Fruit fly (Drosophila melanogaster) S2 (cell line): ENCODE data around the gene sls.

ENCODE experiments used
- CG8478 ChIP-seq: fragments of >200 bp; optimal IDR thresholded peaks from 2 replicates; lab custom pipeline; 2018
- CTCF ChIP-seq, 2 experiments: fragments of >200 bp; optimal IDR thresholded peaks; 2 replicates each; lab custom pipeline; 2018

sls gene

DNA sequence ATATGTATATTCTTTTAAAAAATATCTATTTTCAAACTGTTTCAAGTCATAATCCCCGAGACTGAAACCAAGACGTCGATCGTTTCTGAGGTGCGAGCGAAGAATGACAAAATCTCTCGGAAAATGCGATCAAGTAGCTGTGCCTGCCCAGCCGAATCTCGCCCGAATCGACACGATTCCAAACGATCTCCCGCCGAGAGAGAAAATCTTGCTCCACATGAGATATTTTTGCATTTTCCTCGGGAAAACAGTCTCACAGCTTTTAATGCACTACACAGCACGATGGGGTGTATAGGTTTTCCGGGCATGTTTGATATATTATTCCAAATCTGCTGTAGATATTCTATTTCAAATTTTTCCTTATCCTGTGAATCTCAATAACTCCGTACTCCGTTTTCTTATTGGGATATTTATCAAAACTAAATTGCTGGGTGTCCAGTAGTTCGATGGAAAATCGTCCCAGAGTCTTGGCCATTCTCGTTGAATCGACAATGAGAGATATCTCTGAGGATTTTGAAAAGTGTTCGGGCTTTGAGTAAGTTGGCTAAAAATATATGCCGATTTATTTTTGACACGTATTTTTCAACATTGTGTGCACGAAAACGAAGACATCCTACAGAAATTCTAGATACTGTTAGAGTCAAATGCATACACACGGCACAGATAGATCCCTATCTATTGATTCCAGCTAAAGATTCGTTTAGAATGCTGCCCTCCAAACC, at the start of gene sls:
TSS of gene sls (minus strand) at position 88 of the 722 bp plus-strand sequence.
- TF ChIP-seq CTCF (optimal IDR thresholded peaks at IDR 0.05; lab: Kevin White, UChicago) = no peak
- TF ChIP-seq CG8478 = no peak

DNA sequence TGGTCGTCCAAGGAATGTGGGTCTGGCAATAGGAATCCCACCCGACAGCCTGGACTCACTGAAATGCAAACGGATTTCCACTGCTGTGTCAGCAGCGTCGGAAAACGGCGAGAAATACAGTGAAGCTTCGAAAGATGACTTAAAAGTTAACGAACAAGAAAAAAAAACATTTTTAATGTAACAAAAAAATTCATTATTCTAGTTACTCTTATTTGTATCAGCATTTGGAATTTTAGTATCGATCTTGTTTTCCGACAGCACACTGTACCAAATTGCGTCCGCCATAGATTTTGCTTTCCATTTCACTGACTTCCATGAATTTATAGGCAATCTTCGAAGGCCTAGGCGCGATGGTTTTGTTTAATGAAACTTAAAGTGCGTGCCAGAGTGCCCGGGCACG, 49.4 kb upstream of the sls start:
- TF ChIP-seq CG8478 (no peak), CTCF (optimal IDR thresholded peaks at IDR 0.05; lab: Kevin White, UChicago) (no peak)

DNA sequence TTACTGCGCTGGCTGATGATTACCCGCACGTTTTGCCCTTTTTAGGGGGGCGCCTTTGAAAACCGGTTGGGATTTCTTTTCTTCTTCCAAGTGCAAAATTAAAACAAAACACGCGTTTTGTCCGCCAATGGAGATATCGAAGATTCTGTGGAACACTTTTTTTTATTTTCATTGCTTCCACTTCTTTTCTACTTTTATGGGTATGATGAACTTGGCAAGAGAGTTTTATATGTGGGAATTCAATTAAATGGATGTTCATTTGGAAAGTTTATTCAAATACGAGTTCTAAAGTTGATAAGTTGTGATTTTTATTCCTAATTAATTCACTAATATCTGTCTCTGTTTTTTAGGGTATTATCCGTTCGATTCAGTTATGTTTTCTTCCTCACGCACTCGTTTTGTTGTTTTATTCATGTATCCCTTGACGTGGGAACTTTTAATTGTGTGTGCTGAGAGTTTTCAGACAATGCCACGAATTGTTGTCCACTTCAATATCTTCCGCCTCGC, 48.7 kb upstream of the sls start:
- no peak for TF ChIP-seq CG8478
- no peak for TF ChIP-seq CTCF (optimal IDR thresholded peaks at IDR 0.05; lab: Kevin White, UChicago)

DNA sequence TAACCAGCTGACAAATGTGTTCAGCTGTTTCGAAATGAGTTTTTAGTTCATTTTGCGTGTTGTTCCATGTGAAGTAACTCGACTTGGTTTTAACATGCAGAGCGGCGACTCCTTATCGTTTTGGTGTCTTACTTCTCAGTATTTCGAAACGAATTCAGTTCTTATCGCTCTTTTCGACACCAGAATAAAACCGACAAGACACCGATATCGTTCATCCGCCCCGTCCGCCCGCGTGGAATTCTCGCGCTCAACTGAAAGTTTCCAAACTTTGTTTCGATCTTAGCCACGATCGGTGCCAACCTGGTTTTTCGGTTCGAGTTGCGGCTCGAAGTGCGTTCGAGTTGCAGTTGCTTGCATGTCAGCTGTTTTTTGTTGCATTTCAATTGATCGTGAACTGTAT, 48.2 kb upstream of the sls start, which contains the start of gene CG15822:
TSS of gene CG15822 (minus strand) at position 256 of the 400 bp plus-strand sequence.
- no peak for TF ChIP-seq CG8478
- TF ChIP-seq CTCF (optimal IDR thresholded peaks at IDR 0.05; lab: Kevin White, UChicago) = no peak

- TF ChIP-seq CTCF (optimal IDR thresholded peaks at IDR 0.05; lab: Kevin White, UChicago) = no peak
- TF ChIP-seq CG8478 = no peak
Measured at dm6 chr3L:2162623-2163022, 47.2 kb upstream of the sls start.

DNA sequence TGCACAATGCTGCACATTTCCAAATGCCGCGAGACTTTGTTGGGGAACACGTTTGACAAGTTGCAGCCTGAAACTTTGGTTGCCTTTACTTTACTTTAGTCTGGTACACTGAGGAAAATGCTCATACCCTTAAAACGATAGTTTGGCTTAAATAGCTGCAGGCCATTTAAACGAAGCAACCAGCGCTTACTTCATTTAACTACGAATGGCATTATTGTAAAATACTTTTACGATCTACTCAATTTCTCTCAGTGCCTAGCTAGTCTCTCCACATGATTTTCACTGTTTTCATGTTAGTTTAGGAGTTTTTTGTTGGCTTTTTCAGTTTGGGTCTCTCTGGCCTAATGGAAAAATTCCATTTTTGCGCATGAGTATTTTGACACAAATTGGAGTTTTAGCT, 46.6 kb upstream of the sls start:
- TF ChIP-seq CG8478 = no peak
- no peak for TF ChIP-seq CTCF (optimal IDR thresholded peaks at IDR 0.05; lab: Kevin White, UChicago)

DNA sequence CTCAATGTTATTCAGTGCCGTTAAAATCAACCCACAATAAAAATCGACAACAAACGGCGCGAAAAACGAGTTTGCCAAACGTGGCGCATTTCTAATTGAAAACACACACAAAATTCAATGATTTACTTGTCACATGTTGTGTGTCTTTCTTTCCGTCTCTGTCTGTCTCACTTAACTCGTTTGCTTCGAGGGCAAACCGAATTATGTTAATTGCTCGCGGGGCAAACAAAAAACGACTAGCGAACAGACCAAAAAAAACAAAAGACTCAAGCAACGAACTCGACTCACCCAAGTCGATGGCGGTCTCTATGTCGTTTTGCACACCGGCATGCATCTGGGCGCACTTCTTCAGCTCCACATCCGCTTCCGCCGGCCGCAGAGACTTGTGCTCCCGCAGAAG, 44.4 kb upstream of the sls start:
- no peak for TF ChIP-seq CG8478

DNA sequence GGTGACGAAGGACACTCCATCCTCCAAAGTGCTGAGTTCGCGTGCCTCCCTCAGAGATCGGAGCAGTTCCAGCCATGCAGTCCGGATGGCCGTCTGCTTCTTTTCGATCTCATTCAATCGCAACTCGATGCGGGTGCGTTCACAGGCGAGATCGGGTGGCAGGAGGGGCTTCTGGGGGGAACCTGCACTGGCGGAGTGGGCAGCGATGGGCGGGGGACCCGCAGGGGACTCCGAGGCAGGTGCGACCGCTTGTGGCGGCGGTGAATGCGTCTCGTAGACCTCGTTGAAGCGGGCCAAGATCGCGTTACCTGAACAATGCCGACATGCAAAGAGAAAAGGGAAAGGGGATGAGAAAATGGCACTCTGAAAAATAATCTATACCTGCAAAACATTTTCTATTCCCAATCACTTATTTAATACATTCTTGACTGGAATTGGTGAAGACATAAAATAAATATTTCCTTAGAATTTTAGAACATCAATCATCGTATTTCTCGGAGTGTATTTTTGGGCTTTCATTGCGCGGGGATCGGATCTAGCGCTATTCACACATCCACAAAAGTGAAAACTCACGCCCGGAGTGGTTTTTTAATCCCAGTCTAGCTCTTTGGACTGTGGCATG, 43.4 kb upstream of the sls start:
- no peak for TF ChIP-seq CTCF (optimal IDR thresholded peaks at IDR 0.05; lab: Kevin White, UChicago)
- TF ChIP-seq CG8478 = no peak

- TF ChIP-seq CTCF (optimal IDR thresholded peaks at IDR 0.05; lab: Kevin White, UChicago) = no peak
- TF ChIP-seq CG8478 = no peak
Measured at dm6 chr3L:2157427-2157931, 42.1 kb upstream of the sls start.

DNA sequence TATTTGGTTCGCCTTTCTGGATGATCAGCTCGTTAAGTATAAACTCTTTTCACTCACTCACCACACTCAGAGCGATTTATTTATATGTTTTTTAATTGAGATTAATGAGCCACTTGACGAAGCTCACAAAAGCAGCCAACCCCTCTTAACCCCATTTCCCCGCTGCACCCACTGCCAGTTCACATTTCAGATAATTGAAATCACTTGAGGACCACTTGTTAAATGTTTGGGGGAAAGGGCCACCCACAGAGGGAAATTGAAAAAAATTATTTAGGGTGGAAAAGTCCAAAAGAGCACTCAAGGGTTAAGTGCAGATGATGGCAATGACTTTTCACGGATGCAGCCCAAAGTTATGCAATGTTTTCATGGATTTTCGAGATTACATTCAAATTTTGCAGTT, 37.3 kb upstream of the sls start:
- TF ChIP-seq CTCF (optimal IDR thresholded peaks at IDR 0.05; lab: Kevin White, UChicago) = no peak

DNA sequence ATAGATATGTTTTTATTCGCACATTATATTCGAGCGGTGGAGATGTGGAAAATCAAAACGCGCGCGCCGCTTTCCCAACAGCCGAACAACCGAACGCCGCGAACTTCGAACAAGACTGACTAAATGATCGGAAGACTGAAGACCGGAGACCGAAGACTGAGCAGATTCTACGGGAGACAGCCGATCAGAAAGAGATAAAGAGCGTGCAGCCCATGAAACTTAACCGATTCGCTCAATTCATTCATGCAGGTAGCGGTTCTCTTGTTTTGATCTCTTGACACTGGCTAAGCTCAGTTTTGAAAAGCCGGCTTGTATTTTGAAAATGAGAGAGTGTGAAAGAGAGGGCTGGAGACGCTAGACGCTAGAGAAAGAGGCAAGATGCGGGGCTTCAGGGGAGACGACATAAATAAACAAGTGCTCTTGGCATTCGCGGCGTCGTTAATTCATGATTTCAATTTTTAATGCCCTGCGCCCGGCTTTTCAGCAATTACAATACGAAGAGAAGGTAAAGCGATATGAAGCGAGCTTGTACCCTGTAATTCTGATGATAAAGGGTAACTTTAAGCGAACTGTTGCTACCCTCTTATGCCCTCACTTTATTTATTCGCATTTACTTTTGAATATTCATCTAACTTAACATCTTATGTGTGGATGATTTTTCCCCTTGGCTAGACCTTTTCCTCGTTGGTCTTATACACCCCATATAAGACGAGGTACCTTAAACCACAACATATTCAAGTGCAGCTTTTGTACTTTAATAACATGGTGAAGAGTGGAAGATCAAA, 36.4 kb upstream of the sls start, which contains the start of gene zormin:
TSS of gene zormin (minus strand) at position 113 of the 785 bp plus-strand sequence.
- no peak for TF ChIP-seq CG8478
- no peak for TF ChIP-seq CTCF (optimal IDR thresholded peaks at IDR 0.05; lab: Kevin White, UChicago)

- TF ChIP-seq CTCF (optimal IDR thresholded peaks at IDR 0.05; lab: Kevin White, UChicago) (no peak), CG8478 (no peak)
Measured at dm6 chr3L:2149664-2150063, 34.3 kb upstream of the sls start.

dm6 chr3L:2147767-2148166, 32.4 kb upstream of the sls start:
- TF ChIP-seq CG8478 (no peak), CTCF (optimal IDR thresholded peaks at IDR 0.05; lab: Kevin White, UChicago) (no peak)

DNA sequence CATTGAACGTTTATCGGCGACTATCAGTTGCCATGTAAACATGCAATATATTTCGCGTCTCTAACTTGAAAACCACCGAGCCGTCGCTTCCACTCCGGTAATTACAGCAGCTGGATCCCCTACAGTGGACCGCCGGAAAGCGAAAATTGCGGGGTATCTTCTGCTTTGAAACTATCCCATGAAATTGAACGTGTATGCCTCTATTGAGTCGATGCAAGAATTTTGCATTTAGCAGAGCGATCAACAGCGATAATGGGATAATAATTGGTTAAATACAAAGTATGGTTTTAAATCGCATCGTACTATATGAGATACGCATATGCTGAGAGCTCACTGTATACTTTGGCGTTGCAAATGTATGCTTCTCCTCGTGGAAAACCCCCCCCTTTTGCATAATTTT, 29.6 kb upstream of the sls start:
- TF ChIP-seq CTCF (optimal IDR thresholded peaks at IDR 0.05; lab: Kevin White, UChicago) = no peak
- TF ChIP-seq CG8478 = no peak

DNA sequence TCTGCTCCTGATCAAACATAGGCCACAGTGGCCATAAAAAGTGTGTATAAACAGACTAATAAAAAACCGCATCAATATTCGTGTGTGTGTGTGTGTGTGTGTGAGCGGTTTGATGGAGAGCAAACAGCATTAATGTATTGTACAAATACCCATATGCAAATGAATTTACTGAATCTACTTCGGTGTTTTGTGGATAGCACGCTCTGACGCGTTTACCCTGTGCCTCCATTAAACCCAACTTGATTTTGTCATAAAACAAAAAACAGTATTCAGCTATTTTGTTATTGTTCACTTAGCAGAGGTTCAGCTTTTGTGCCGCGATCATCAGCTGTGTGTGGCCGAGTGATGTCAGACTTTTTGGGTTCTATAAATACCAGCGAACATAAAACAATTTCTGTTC, 28.9 kb upstream of the sls start:
- TF ChIP-seq CTCF (optimal IDR thresholded peaks at IDR 0.05; lab: Kevin White, UChicago) (no peak), CG8478 (no peak)

- TF ChIP-seq CTCF (optimal IDR thresholded peaks at IDR 0.05; lab: Kevin White, UChicago) = no peak
- TF ChIP-seq CG8478 = no peak
Measured at dm6 chr3L:2142435-2142834, 27.0 kb upstream of the sls start.
